Fruit fly (Drosophila melanogaster) whole organism, pupa: ENCODE measurements around the gene ValRS-m.
A peak's percentile ranks its signal among the peaks of the same experiment; 100 is the strongest.

Source experiments
- CG10348 ChIP-seq: fragments of 200-800 bp; sonication (Bioruptor generic); IDR thresholded peaks from 2 replicates; pipeline ENCODE4 v1.3.6; 2022; ENCODE audit warnings: missing biosample characterization, missing genetic modification characterization
- CG12605 ChIP-seq: fragments of 200-800 bp; sonication (Bioruptor generic); IDR thresholded peaks from 2 replicates; pipeline ENCODE4 v1.3.6; 2022; ENCODE audit warnings: missing biosample characterization, missing genetic modification characterization
- CG13204 ChIP-seq: fragments of 200-800 bp; sonication (Bioruptor generic); optimal IDR thresholded peaks from 2 replicates; lab custom pipeline; 2018; ENCODE audit warnings: missing biosample characterization, mild to moderate bottlenecking, missing genetic modification characterization, moderate library complexity
- CG14655 ChIP-seq: fragments of 200-800 bp; sonication (Bioruptor generic); optimal IDR thresholded peaks from 3 replicates; lab custom pipeline; 2017; ENCODE audit warnings: mild to moderate bottlenecking, missing biosample characterization, missing genetic modification reagents, missing genetic modification characterization
- CG15710 ChIP-seq: fragments of 200-800 bp; sonication (Bioruptor generic); optimal IDR thresholded peaks from 2 replicates; lab custom pipeline; 2018; ENCODE audit warnings: missing biosample characterization, mild to moderate bottlenecking, missing genetic modification characterization, moderate library complexity
- CG17806 ChIP-seq: fragments of 200-800 bp; sonication (Bioruptor generic); optimal IDR thresholded peaks from 2 replicates; lab custom pipeline; 2018; ENCODE audit warnings: missing biosample characterization, mild to moderate bottlenecking, missing genetic modification characterization, moderate library complexity
- CG32121 ChIP-seq: fragments of 200-800 bp; sonication (Bioruptor generic); IDR thresholded peaks from 2 replicates; pipeline ENCODE4 v1.3.6; 2022; ENCODE audit warnings: missing biosample characterization, missing genetic modification characterization
- CG34367 ChIP-seq: fragments of 200-800 bp; sonication (Bioruptor generic); optimal IDR thresholded peaks from 2 replicates; lab custom pipeline; 2018; ENCODE audit warnings: missing biosample characterization, mild to moderate bottlenecking, missing genetic modification characterization
- CG4496 ChIP-seq: fragments of 200-800 bp; sonication (Bioruptor generic); IDR thresholded peaks from 3 replicates; pipeline ENCODE4 v1.3.6; 2022; ENCODE audit warnings: missing biosample characterization, missing genetic modification characterization
- CG8159 ChIP-seq: fragments of 200-800 bp; sonication (Bioruptor generic); optimal IDR thresholded peaks from 3 replicates; lab custom pipeline; 2018; ENCODE audit warnings: missing biosample characterization, mild to moderate bottlenecking, missing genetic modification characterization, moderate library complexity
- CG8301 ChIP-seq: fragments of 200-800 bp; sonication (Bioruptor generic); optimal IDR thresholded peaks from 2 replicates; lab custom pipeline; 2018; ENCODE audit warnings: missing biosample characterization, mild to moderate bottlenecking, missing genetic modification characterization
- CG9948 ChIP-seq: fragments of 200-800 bp; sonication (Bioruptor generic); optimal IDR thresholded peaks from 2 replicates; lab custom pipeline; 2018; ENCODE audit warnings: missing biosample characterization, mild to moderate bottlenecking, missing genetic modification characterization, moderate library complexity
- D1 ChIP-seq: fragments of 200-800 bp; sonication (Bioruptor generic); optimal IDR thresholded peaks from 2 replicates; lab custom pipeline; 2018; ENCODE audit warnings: missing biosample characterization, mild to moderate bottlenecking, missing genetic modification characterization, moderate library complexity
- EcR ChIP-seq: fragments of 200-800 bp; sonication (Bioruptor generic); optimal IDR thresholded peaks from 3 replicates; lab custom pipeline; 2019; ENCODE audit warnings: missing biosample characterization, missing genetic modification characterization, mild to moderate bottlenecking, moderate library complexity, missing genetic modification reagents
- Ets98B ChIP-seq: fragments of 200-800 bp; sonication (Bioruptor generic); IDR thresholded peaks from 2 replicates; pipeline ENCODE4 v1.3.6; 2022; ENCODE audit warnings: missing biosample characterization, missing genetic modification characterization
- Pif1A ChIP-seq: fragments of 200-800 bp; sonication (Bioruptor generic); optimal IDR thresholded peaks from 3 replicates; lab custom pipeline; 2016; ENCODE audit warnings: missing biosample characterization, missing genetic modification characterization
- Pif1B ChIP-seq: fragments of 200-800 bp; sonication (Bioruptor generic); optimal IDR thresholded peaks from 3 replicates; lab custom pipeline; 2016; ENCODE audit warnings: missing biosample characterization, missing genetic modification characterization
- Snoo ChIP-seq: fragments of 200-800 bp; sonication (Bioruptor generic); optimal IDR thresholded peaks from 3 replicates; lab custom pipeline; 2017; ENCODE audit warnings: missing biosample characterization, mild to moderate bottlenecking, missing genetic modification characterization, inconsistent platforms
- fd96Ca ChIP-seq: fragments of 200-800 bp; sonication (Bioruptor generic); IDR thresholded peaks from 3 replicates; pipeline ENCODE4 v1.3.6; 2022; ENCODE audit warnings: missing biosample characterization, missing genetic modification characterization
- gl ChIP-seq: fragments of 200-800 bp; sonication (Bioruptor generic); optimal IDR thresholded peaks from 2 replicates; lab custom pipeline; 2018; ENCODE audit warnings: missing biosample characterization, mild to moderate bottlenecking, missing genetic modification characterization
- rn ChIP-seq: fragments of 200-800 bp; sonication (Bioruptor generic); IDR thresholded peaks from 2 replicates; pipeline ENCODE4 v1.3.6; 2022; ENCODE audit warnings: missing biosample characterization, missing genetic modification characterization

The ValRS-m gene

dm6 chr3L:8985848-8986320 lies 21.3 kb upstream of the ValRS-m start, which contains the start of gene Galk:
TSS of gene Galk (minus strand) at chr3L:8986091.
- TF ChIP-seq CG14655 (GFP tag; lab: Kevin White, UChicago) (no peak), CG12605 (GFP tag; lab: Robert Waterston, UW) (no peak), CG4496 (GFP tag; lab: Robert Waterston, UW) (0 out of 3 replicates have a peak, but pooled peaks have one; percentile 18), Snoo (tag; lab: Kevin White, UChicago) (no peak), CG9948 (tag; lab: Kevin White, UChicago) (no peak), gl (no peak), D1 (no peak), CG17806 (tag; lab: Kevin White, UChicago) (no peak), CG32121 (GFP tag; lab: Robert Waterston, UW) (peak; percentile 8; the same call in 1 of the 2 replicates), CG8159 (tag; lab: Kevin White, UChicago) (no peak), Pif1B (GFP tag; lab: Kevin White, UChicago) (no peak), CG10348 (GFP tag; lab: Robert Waterston, UW) (no peak), CG15710 (tag; lab: Kevin White, UChicago) (no peak), Ets98B (GFP tag; lab: Robert Waterston, UW) (peak; percentile 21; the same call in 1 of the 2 replicates), CG8301 (tag; lab: Kevin White, UChicago) (no peak), EcR (GFP tag; lab: Kevin White, UChicago) (peak; percentile 26), CG34367 (tag; lab: Kevin White, UChicago) (no peak), rn (GFP tag; lab: Robert Waterston, UW) (no peak), CG13204 (GFP tag; lab: Kevin White, UChicago) (no peak), Pif1A (GFP tag; lab: Kevin White, UChicago) (no peak), fd96Ca (GFP tag; lab: Robert Waterston, UW) (peak; percentile 52; the same call in 1 of the 3 replicates)

dm6 chr3L:8985132-8985847 lies 20.7 kb upstream of the ValRS-m start:
- TF ChIP-seq CG34367 (tag; lab: Kevin White, UChicago) (no peak), Pif1B (GFP tag; lab: Kevin White, UChicago) (no peak), CG4496 (GFP tag; lab: Robert Waterston, UW) (peak; percentile 27; the same call in 1 of the 3 replicates), EcR (GFP tag; lab: Kevin White, UChicago) (no peak)

dm6 chr3L:8982044-8982443 lies 17.5 kb upstream of the ValRS-m start:
- TF ChIP-seq Ets98B (GFP tag; lab: Robert Waterston, UW) (no peak), CG9948 (tag; lab: Kevin White, UChicago) (no peak), CG15710 (tag; lab: Kevin White, UChicago) (no peak), CG4496 (GFP tag; lab: Robert Waterston, UW) (no peak), Pif1A (GFP tag; lab: Kevin White, UChicago) (no peak), Snoo (tag; lab: Kevin White, UChicago) (no peak), CG12605 (GFP tag; lab: Robert Waterston, UW) (no peak), CG17806 (tag; lab: Kevin White, UChicago) (no peak), CG10348 (GFP tag; lab: Robert Waterston, UW) (no peak), rn (GFP tag; lab: Robert Waterston, UW) (no peak), CG34367 (tag; lab: Kevin White, UChicago) (no peak), CG8301 (tag; lab: Kevin White, UChicago) (no peak)

dm6 chr3L:8981495-8981894 lies 16.9 kb upstream of the ValRS-m start, which contains the start of gene CG13314:
TSS of gene CG13314 (plus strand) at chr3L:8981795.
- TF ChIP-seq rn (GFP tag; lab: Robert Waterston, UW) (no peak), EcR (GFP tag; lab: Kevin White, UChicago) (no peak), Pif1A (GFP tag; lab: Kevin White, UChicago) (no peak), CG12605 (GFP tag; lab: Robert Waterston, UW) (no peak), CG13204 (GFP tag; lab: Kevin White, UChicago) (no peak), CG15710 (tag; lab: Kevin White, UChicago) (no peak), CG14655 (GFP tag; lab: Kevin White, UChicago) (no peak), CG32121 (GFP tag; lab: Robert Waterston, UW) (no peak), Ets98B (GFP tag; lab: Robert Waterston, UW) (no peak), CG8159 (tag; lab: Kevin White, UChicago) (no peak), Pif1B (GFP tag; lab: Kevin White, UChicago) (no peak), CG10348 (GFP tag; lab: Robert Waterston, UW) (no peak), CG17806 (tag; lab: Kevin White, UChicago) (no peak), CG4496 (GFP tag; lab: Robert Waterston, UW) (no peak), Snoo (tag; lab: Kevin White, UChicago) (no peak), fd96Ca (GFP tag; lab: Robert Waterston, UW) (no peak)
- TF ChIP-seq, all 21 proteins: peak for 0

- no peak for TF ChIP-seq CG32121 (GFP tag; lab: Robert Waterston, UW)
- TF ChIP-seq CG34367 (tag; lab: Kevin White, UChicago) = no peak
- TF ChIP-seq fd96Ca (GFP tag; lab: Robert Waterston, UW) = no peak
- TF ChIP-seq Ets98B (GFP tag; lab: Robert Waterston, UW) = no peak
- no peak for TF ChIP-seq CG8159 (tag; lab: Kevin White, UChicago)
- TF ChIP-seq CG8301 (tag; lab: Kevin White, UChicago) = no peak
- no peak for TF ChIP-seq CG15710 (tag; lab: Kevin White, UChicago)
- no peak for TF ChIP-seq CG10348 (GFP tag; lab: Robert Waterston, UW)
- no peak for TF ChIP-seq CG12605 (GFP tag; lab: Robert Waterston, UW)
- no peak for TF ChIP-seq CG14655 (GFP tag; lab: Kevin White, UChicago)
- no peak for TF ChIP-seq Pif1A (GFP tag; lab: Kevin White, UChicago)
- TF ChIP-seq Snoo (tag; lab: Kevin White, UChicago) = no peak
- no peak for TF ChIP-seq CG17806 (tag; lab: Kevin White, UChicago)
Observed at dm6 chr3L:8979780-8980179, 15.2 kb upstream of the ValRS-m start, which contains the start of gene CG5644. TSS of gene CG5644 (minus strand) at chr3L:8979880.
